Fruit fly (Drosophila melanogaster) whole organism, wandering third instar larva: Measurements from ENCODE around the gene CG6340.

Experiments used
- Abd-B ChIP-seq: fragments of >200 bp; optimal IDR thresholded peaks from 2 replicates; lab custom pipeline; 2017; ENCODE audit warnings: missing biosample characterization, missing genetic modification characterization
- CG32264 ChIP-seq: fragments of 200-800 bp; sonication (Bioruptor generic); optimal IDR thresholded peaks from 2 replicates; lab custom pipeline; 2016; ENCODE audit warnings: missing biosample characterization, missing genetic modification characterization
- CG9705 ChIP-seq: fragments of 200-800 bp; sonication (Bioruptor generic); optimal IDR thresholded peaks from 2 replicates; lab custom pipeline; 2018; ENCODE audit warnings: missing biosample characterization, mild to moderate bottlenecking, missing genetic modification characterization
- CrebA ChIP-seq: fragments of 200-800 bp; sonication (Bioruptor generic); optimal IDR thresholded peaks from 2 replicates; lab custom pipeline; 2016; ENCODE audit warnings: missing biosample characterization, mild to moderate bottlenecking, missing genetic modification characterization, borderline replicate concordance
- Dfd ChIP-seq: fragments of >200 bp; optimal IDR thresholded peaks from 2 replicates; lab custom pipeline; 2017; ENCODE audit warnings: missing biosample characterization, missing genetic modification characterization
- Dif ChIP-seq: fragments of 200-275, 200-300 bp; sonication (Bioruptor generic); optimal IDR thresholded peaks from 2 replicates; lab custom pipeline; 2018; ENCODE audit warnings: missing biosample characterization, missing genetic modification characterization; ENCODE audit not compliant: partially characterized antibody
- GATAd ChIP-seq: sonication (Bioruptor generic); optimal IDR thresholded peaks from 2 replicates; lab custom pipeline; 2016; ENCODE audit warnings: missing biosample characterization, missing genetic modification characterization
- Hnf4 ChIP-seq: fragments of 200-800 bp; sonication (Bioruptor generic); optimal IDR thresholded peaks from 2 replicates; lab custom pipeline; 2016; ENCODE audit warnings: missing biosample characterization, mild to moderate bottlenecking, missing genetic modification characterization
- Hr78 ChIP-seq: fragments of >200 bp; optimal IDR thresholded peaks from 2 replicates; lab custom pipeline; 2017; ENCODE audit warnings: missing biosample characterization, missing genetic modification characterization
- Hr83 ChIP-seq: fragments of 200-300 bp; sonication (Bioruptor generic); optimal IDR thresholded peaks from 2 replicates; lab custom pipeline; 2016; ENCODE audit warnings: missing biosample characterization, mild to moderate bottlenecking, missing genetic modification characterization, moderate library complexity; ENCODE audit not compliant: poor library complexity, severe bottlenecking
- Jra ChIP-seq: sonication (Bioruptor generic); optimal IDR thresholded peaks from 2 replicates; lab custom pipeline; 2016; ENCODE audit warnings: missing biosample characterization, missing genetic modification characterization
- Mio ChIP-seq: sonication (Bioruptor generic); optimal IDR thresholded peaks from 2 replicates; lab custom pipeline; 2016; ENCODE audit warnings: missing biosample characterization, missing genetic modification characterization
- Myc ChIP-seq: fragments of >200 bp; optimal IDR thresholded peaks from 2 replicates; lab custom pipeline; 2017
- N ChIP-seq: fragments of >200 bp; optimal IDR thresholded peaks from 2 replicates; lab custom pipeline; 2018; ENCODE audit warnings: missing biosample characterization, missing external identifiers, missing genetic modification characterization
- OdsH ChIP-seq: fragments of 200-800 bp; sonication (Bioruptor generic); optimal IDR thresholded peaks from 2 replicates; lab custom pipeline; 2016; ENCODE audit warnings: missing biosample characterization, mild to moderate bottlenecking, missing genetic modification characterization
- Rel ChIP-seq, 2 experiments: fragments of 200-800 bp; sonication (Bioruptor generic) in 1 of 2; optimal IDR thresholded peaks; 2 replicates in 1 of 2; 3 replicates in 1 of 2; lab custom pipeline; 2016 to 2019; ENCODE audit warnings: mild to moderate bottlenecking in 2 of 2, missing biosample characterization in 2 of 2, missing genetic modification characterization in 2 of 2, moderate library complexity in 1 of 2
- Sp1 ChIP-seq: fragments of 200-800 bp; sonication (Bioruptor generic); optimal IDR thresholded peaks from 3 replicates; lab custom pipeline; 2019; ENCODE audit warnings: missing biosample characterization, mild to moderate bottlenecking, missing genetic modification characterization, moderate library complexity
- Vsx2 ChIP-seq: fragments of 200-300, 225-300 bp; sonication (Bioruptor generic); optimal IDR thresholded peaks from 2 replicates; lab custom pipeline; 2018; ENCODE audit warnings: missing biosample characterization, missing genetic modification characterization; ENCODE audit not compliant: partially characterized antibody
- br ChIP-seq: fragments of 200-800 bp; sonication (Bioruptor generic); optimal IDR thresholded peaks from 2 replicates; lab custom pipeline; 2016; ENCODE audit warnings: missing biosample characterization, missing genetic modification characterization
- brk ChIP-seq: fragments of 200-800 bp; sonication (Bioruptor generic); optimal IDR thresholded peaks from 2 replicates; lab custom pipeline; 2016; ENCODE audit warnings: missing biosample characterization, mild to moderate bottlenecking, missing genetic modification characterization
- dl ChIP-seq, 2 experiments: fragments of 175-275, 200-275 bp in 1 of 2; fragments of 200-275 bp in 1 of 2; sonication (Bioruptor generic); optimal IDR thresholded peaks; lab custom pipeline; 2018; ENCODE audit warnings: mild to moderate bottlenecking in 2 of 2, missing biosample characterization in 2 of 2, missing genetic modification characterization in 2 of 2, moderate library complexity in 2 of 2; ENCODE audit not compliant: partially characterized antibody in 2 of 2, insufficient read depth in 1 of 2
- dmrt93B ChIP-seq: fragments of 200-800 bp; sonication (Bioruptor generic); optimal IDR thresholded peaks from 2 replicates; lab custom pipeline; 2018; ENCODE audit warnings: missing biosample characterization, mild to moderate bottlenecking, missing genetic modification characterization
- dsf ChIP-seq: sonication (Bioruptor generic); optimal IDR thresholded peaks from 2 replicates; lab custom pipeline; 2016; ENCODE audit warnings: missing biosample characterization, missing genetic modification characterization, borderline replicate concordance
- ey ChIP-seq: fragments of 200-800 bp; sonication (Bioruptor generic); optimal IDR thresholded peaks from 2 replicates; lab custom pipeline; 2016; ENCODE audit warnings: missing biosample characterization, missing genetic modification characterization
- foxo ChIP-seq, 2 experiments: fragments of 200-800 bp; sonication (Bioruptor generic); optimal IDR thresholded peaks; 2 replicates in 1 of 2; 3 replicates in 1 of 2; lab custom pipeline; 2016 to 2017; ENCODE audit warnings: missing biosample characterization in 2 of 2, missing genetic modification characterization in 2 of 2
- fru ChIP-seq: fragments of 200-800 bp; sonication (Bioruptor generic); optimal IDR thresholded peaks from 3 replicates; lab custom pipeline; 2016; ENCODE audit warnings: missing biosample characterization, mild to moderate bottlenecking, missing genetic modification characterization
- h ChIP-seq: fragments of 200-800 bp; sonication (Bioruptor generic); optimal IDR thresholded peaks from 3 replicates; lab custom pipeline; 2016; ENCODE audit warnings: missing biosample characterization, mild to moderate bottlenecking, missing genetic modification characterization
- jim ChIP-seq: fragments of 175-275, 200-325 bp; sonication (Bioruptor generic); optimal IDR thresholded peaks from 2 replicates; lab custom pipeline; 2016; ENCODE audit warnings: missing biosample characterization, mild to moderate bottlenecking, missing genetic modification characterization
- lola ChIP-seq: fragments of >200 bp; optimal IDR thresholded peaks from 2 replicates; lab custom pipeline; 2017; ENCODE audit warnings: missing biosample characterization, missing genetic modification characterization
- psq ChIP-seq: fragments of 200-800 bp; sonication (Bioruptor generic); optimal IDR thresholded peaks from 3 replicates; lab custom pipeline; 2017; ENCODE audit warnings: missing biosample characterization, mild to moderate bottlenecking, missing genetic modification characterization, moderate library complexity
- rgr ChIP-seq: fragments of 200-800 bp; sonication (Bioruptor generic); optimal IDR thresholded peaks from 3 replicates; lab custom pipeline; 2016; ENCODE audit warnings: missing biosample characterization, mild to moderate bottlenecking, missing genetic modification characterization
- sage ChIP-seq: fragments of 200-800 bp; sonication (Bioruptor generic); optimal IDR thresholded peaks from 2 replicates; lab custom pipeline; 2016; ENCODE audit warnings: missing biosample characterization, mild to moderate bottlenecking, missing genetic modification characterization
- sv ChIP-seq: fragments of 200-800 bp; sonication (Bioruptor generic); optimal IDR thresholded peaks from 3 replicates; lab custom pipeline; 2016; ENCODE audit warnings: missing biosample characterization, missing genetic modification characterization
- tai ChIP-seq: sonication (Bioruptor generic); optimal IDR thresholded peaks from 2 replicates; lab custom pipeline; 2016; ENCODE audit warnings: missing biosample characterization, missing genetic modification characterization
- usp ChIP-seq: fragments of >200 bp; optimal IDR thresholded peaks from 2 replicates; lab custom pipeline; 2017; ENCODE audit warnings: missing biosample characterization, missing genetic modification characterization
- woc ChIP-seq: sonication (Bioruptor generic); optimal IDR thresholded peaks from 2 replicates; lab custom pipeline; 2016; ENCODE audit warnings: missing biosample characterization, mild to moderate bottlenecking, missing genetic modification characterization

CG6340 gene

DNA sequence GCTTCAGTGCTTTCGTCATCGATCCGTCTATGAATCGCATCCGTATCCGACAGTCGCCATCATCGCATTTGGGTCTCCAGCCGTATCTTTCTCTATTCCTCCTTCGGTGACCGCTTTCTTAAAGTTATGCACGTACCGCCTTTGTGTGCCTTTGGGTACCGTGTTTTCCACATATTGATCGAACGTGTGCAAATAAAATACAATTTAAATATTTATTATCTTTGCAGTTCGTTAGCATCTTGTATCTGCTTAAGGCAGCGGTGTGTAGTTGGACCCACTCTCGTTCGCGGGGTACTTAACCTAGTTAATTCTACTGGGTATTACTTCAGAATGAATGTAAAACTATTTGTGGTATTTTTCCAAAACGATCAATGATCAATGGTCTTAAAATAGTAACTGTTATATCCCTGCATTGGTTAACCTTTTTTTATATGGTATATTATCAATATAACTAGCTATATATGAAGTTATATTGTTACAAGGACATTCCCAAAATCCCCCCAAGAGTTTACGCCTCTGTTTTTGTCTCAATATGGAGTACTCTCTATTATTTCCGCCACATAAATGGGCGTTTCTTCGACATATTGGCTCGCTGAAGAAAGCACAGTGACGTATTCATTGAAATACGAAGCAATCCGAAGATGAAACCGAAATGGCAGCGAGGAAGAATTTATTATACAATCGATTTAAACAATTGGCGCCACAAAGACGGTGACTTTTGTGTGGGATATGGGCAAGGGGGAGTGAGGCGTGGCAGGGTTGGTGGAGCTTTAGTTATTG, 13.6 kb downstream of the CG6340 start:
- TF ChIP-seq woc (GFP tag; lab: Kevin White, UChicago) = no peak
- TF ChIP-seq h = no peak
- no peak for TF ChIP-seq Vsx2 (GFP tag; lab: Kevin White, UChicago)
- TF ChIP-seq dl (GFP tag; optimal IDR thresholded peaks at IDR 0.05; lab: Kevin White, UChicago; ENCODE audit: insufficient read depth in 1 of 2, partially characterized antibody in 2 of 2) = no peak
- no peak for TF ChIP-seq CrebA (GFP tag; lab: Kevin White, UChicago)
- TF ChIP-seq Hnf4 (GFP tag; lab: Kevin White, UChicago) = no peak
- TF ChIP-seq Sp1 = no peak
- TF ChIP-seq psq = no peak
- TF ChIP-seq OdsH (GFP tag; lab: Kevin White, UChicago) = no peak

DNA sequence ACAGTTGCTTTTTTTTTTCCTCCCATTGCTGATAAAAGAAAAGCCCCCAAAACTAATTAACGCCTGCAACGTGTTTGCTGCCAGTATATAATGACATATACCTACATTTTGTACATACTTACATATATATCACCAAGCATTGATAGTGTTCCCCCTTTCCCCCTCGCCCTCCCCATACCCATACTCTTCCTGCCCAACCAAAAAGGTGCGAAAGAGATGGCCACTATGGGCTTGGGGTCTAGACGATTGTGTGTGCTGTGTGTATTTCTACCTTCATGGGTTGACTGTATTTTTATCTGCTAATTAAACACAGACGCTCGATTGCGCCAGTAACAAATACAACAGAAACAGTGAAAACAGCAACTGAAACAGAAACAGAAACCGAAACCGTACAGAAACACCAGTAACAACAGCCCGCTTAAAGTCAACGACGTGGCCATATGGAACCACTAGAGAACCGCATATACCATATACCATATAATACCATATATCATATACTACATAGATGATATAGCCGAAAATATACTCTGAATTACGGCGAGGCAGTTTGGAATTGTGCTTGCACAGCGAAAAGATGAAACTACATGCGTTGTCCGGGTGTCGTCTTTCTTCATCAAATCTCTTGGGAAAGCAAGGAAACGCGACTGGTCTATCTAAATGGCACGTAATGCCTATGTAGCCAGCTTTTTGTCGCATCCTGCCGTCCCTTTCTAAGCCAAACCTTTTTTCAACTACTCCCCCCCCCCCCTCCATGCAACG, 14.7 kb downstream of the CG6340 start:
- TF ChIP-seq CG9705 (GFP tag; lab: Kevin White, UChicago) = no peak
- no peak for TF ChIP-seq Mio
- TF ChIP-seq br = no peak
- no peak for TF ChIP-seq Rel (GFP tag; optimal IDR thresholded peaks at IDR 0.05; lab: Kevin White, UChicago)
- TF ChIP-seq Rel (tag; optimal IDR thresholded peaks at IDR 0.05; lab: Kevin White, UChicago) = peak; percentile 54
- no peak for TF ChIP-seq Vsx2 (GFP tag; lab: Kevin White, UChicago)
- no peak for TF ChIP-seq Abd-B
- TF ChIP-seq CrebA (GFP tag; lab: Kevin White, UChicago) = peak; percentile 1
- no peak for TF ChIP-seq sv (GFP tag; lab: Kevin White, UChicago)
- no peak for TF ChIP-seq jim (GFP tag; lab: Kevin White, UChicago)
- TF ChIP-seq Sp1 = no peak
- TF ChIP-seq, all 38 proteins: peak for 2

DNA sequence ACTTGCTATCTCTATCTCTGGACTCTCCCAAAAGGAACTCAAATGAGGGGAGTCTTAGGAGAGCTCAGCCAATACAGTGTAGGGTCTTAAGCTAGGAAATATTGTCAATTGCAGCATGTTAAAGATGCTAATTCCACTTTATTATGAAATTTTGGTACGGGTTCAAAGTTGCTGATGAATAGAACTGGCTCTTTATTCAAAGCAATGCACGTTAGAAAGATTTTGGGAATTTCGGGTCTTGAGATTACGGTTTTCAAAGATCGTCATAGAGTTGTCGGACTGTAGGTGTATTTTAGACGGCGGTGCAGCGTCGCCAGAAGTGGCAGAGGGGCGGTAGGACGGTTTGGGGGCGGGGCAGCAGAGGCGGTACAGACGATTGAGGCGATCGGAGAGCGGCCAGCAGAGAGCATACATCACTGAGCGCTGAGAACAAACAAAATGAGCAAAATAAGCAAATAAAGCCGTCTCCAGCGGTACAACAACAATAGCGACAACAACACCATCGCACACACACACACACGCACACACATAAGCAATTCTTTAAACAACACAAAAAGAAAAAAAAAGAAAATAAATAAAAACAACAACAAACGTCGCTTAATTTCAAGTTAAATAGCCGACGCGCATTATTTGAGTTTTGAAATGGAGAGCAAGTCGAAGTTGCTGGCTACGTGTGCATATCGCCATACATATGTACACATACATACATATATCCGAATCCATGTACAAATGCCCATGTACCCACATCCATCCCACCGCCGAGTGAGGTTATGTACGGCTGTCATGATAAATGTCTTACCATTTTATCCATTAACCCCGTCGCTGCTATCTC, 15.5 kb downstream of the CG6340 start:
- TF ChIP-seq fru (GFP tag; lab: Kevin White, UChicago) (peak; percentile 18), CG32264 (GFP tag; lab: Kevin White, UChicago) (no peak), Dfd (GFP tag; lab: Kevin White, UChicago) (no peak), h (peak; percentile 21), ey (GFP tag; lab: Kevin White, UChicago) (peak; percentile 14)

DNA sequence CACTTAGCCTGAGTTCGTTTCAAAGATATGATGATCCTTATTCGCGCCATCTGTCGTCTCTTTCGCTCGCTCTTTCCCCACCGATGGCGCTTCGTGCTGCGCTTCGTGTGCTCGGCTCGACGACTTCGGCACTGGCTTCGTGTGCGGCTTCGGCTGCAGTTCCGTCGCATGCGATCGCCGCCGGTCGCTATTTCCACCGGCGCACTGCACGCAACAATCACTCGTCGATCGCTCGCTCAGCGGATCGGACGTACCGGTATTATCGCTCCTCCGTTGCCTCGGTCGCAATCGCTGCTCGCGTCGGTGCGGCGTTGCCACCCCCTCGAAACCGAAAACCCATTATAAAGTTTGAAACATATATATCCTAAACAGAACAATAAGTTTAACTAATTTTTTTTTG, 16.6 kb downstream of the CG6340 start:
- TF ChIP-seq CG9705 (GFP tag; lab: Kevin White, UChicago) (no peak), Hr83 (peak; percentile 66), lola (GFP tag; lab: Kevin White, UChicago) (no peak), Abd-B (no peak), Sp1 (peak; percentile 54), brk (GFP tag; lab: Kevin White, UChicago) (no peak), CG32264 (GFP tag; lab: Kevin White, UChicago) (no peak), N (no peak), tai (GFP tag; lab: Kevin White, UChicago) (peak; percentile 12), CrebA (GFP tag; lab: Kevin White, UChicago) (no peak), sage (GFP tag; lab: Kevin White, UChicago) (no peak), Dif (GFP tag; lab: Kevin White, UChicago) (peak; percentile 57), Jra (no peak), Hr78 (GFP tag; lab: Kevin White, UChicago) (no peak), dl (GFP tag; optimal IDR thresholded peaks at IDR 0.05; lab: Kevin White, UChicago; ENCODE audit: insufficient read depth in 1 of 2, partially characterized antibody in 2 of 2) (no peak), psq (no peak), usp (no peak), foxo (GFP tag; optimal IDR thresholded peaks at IDR 0.05; lab: Kevin White, UChicago) (peak in 1 of 2 experiments; percentile 26), br (peak; percentile 42), jim (GFP tag; lab: Kevin White, UChicago) (no peak), OdsH (GFP tag; lab: Kevin White, UChicago) (no peak), dmrt93B (GFP tag; lab: Kevin White, UChicago) (no peak), dsf (GFP tag; lab: Kevin White, UChicago) (no peak), Hnf4 (GFP tag; lab: Kevin White, UChicago) (peak; percentile 45), h (peak; percentile 55), rgr (peak; percentile 42), Rel (GFP tag; optimal IDR thresholded peaks at IDR 0.05; lab: Kevin White, UChicago) (no peak), Rel (tag; optimal IDR thresholded peaks at IDR 0.05; lab: Kevin White, UChicago) (peak; percentile 41), woc (GFP tag; lab: Kevin White, UChicago) (no peak), GATAd (GFP tag; lab: Kevin White, UChicago) (no peak), Myc (lab: Kevin White, UChicago) (no peak)
